Worm (Caenorhabditis elegans): ENCODE results near the gene ZK1240.6.

DNA sequence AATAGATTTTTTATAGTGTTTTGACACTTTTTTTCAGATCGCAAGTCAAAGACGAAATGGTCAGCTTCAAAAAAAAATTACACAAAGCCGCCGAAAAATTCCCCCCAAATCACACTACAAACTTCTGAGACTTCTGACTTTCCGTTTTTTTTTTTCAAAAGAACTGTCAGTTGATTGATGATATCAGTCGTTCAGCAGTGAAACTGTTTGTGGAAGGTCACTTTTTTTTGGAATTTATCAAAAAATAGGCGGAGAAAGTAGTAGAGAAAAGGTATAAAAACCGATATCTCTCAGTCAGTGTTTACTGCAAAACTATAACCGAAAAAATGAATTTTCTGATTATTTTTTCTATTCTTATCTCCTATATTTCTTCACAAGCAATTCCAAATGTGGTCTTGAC lies 30.3 kb upstream of the ZK1240.6 start, which contains the start of gene F43C11.3:
- TF ChIP-seq tab-1 (GFP tag; IDR thresholded peaks at IDR 0.05) (no peak), med-1 (GFP tag; optimal IDR thresholded peaks at IDR 0.05; ENCODE audit: insufficient read depth) (no peak), cog-1 (tag; optimal IDR thresholded peaks at IDR 0.05) (no peak)
